Fruit fly (Drosophila melanogaster) whole organism, prepupa: ENCODE data around the gene lectin-24A.

ENCODE experiments used
- CG10631 ChIP-seq: fragments of 200-800 bp; sonication (Bioruptor generic); optimal IDR thresholded peaks from 2 replicates; lab custom pipeline; 2016; ENCODE audit warnings: missing biosample characterization, missing genetic modification characterization
- CG11294 ChIP-seq: fragments of 200-800 bp; sonication (Bioruptor generic); IDR thresholded peaks from 2 replicates; pipeline ENCODE4 v1.3.6; 2022; ENCODE audit warnings: missing biosample characterization, missing genetic modification characterization
- CG31627 ChIP-seq: fragments of 200-800 bp; sonication (Bioruptor generic); optimal IDR thresholded peaks from 3 replicates; lab custom pipeline; 2016; ENCODE audit warnings: missing biosample characterization, missing genetic modification characterization
- CG3919 ChIP-seq: fragments of 200-800 bp; sonication (Bioruptor generic); optimal IDR thresholded peaks from 3 replicates; lab custom pipeline; 2016; ENCODE audit warnings: missing biosample characterization, missing genetic modification characterization
- CG8319 ChIP-seq: fragments of 200-800 bp; sonication (Bioruptor generic); optimal IDR thresholded peaks from 3 replicates; lab custom pipeline; 2016; ENCODE audit warnings: missing biosample characterization, missing genetic modification characterization
- Eip78C ChIP-seq: fragments of 200-800 bp; sonication (Bioruptor generic); peaks from one replicate; lab custom pipeline; 2016; ENCODE audit warnings: missing biosample characterization, missing genetic modification characterization
- Ets21C ChIP-seq: fragments of 200-800 bp; sonication (Bioruptor generic); optimal IDR thresholded peaks from 3 replicates; lab custom pipeline; 2016; ENCODE audit warnings: missing biosample characterization, missing genetic modification characterization
- Gug ChIP-seq: fragments of 200-800 bp; sonication (Bioruptor generic); IDR thresholded peaks from 2 replicates; pipeline ENCODE4 v1.3.6; 2022; ENCODE audit warnings: missing biosample characterization, missing genetic modification characterization
- Hr39 ChIP-seq: fragments of 200-800 bp; sonication (Bioruptor generic); optimal IDR thresholded peaks from 2 replicates; lab custom pipeline; 2016; ENCODE audit warnings: missing biosample characterization, missing genetic modification characterization
- Smox ChIP-seq: fragments of 200-800 bp; sonication (Bioruptor generic); optimal IDR thresholded peaks from 3 replicates; lab custom pipeline; 2016; ENCODE audit warnings: missing biosample characterization, missing genetic modification characterization
- Sox102F ChIP-seq: fragments of 200-800 bp; sonication (Bioruptor generic); optimal IDR thresholded peaks from 2 replicates; lab custom pipeline; 2016; ENCODE audit warnings: missing biosample characterization, mild to moderate bottlenecking, missing genetic modification characterization
- achi ChIP-seq: fragments of 200-800 bp; sonication (Bioruptor generic); optimal IDR thresholded peaks from 3 replicates; lab custom pipeline; 2016; ENCODE audit warnings: missing biosample characterization, missing genetic modification characterization
- eg ChIP-seq: fragments of 200-800 bp; sonication (Bioruptor generic); IDR thresholded peaks from 3 replicates; pipeline ENCODE4 v1.3.6; 2022; ENCODE audit warnings: missing biosample characterization, missing genetic modification characterization
- esn ChIP-seq: fragments of 200-800 bp; sonication (Bioruptor generic); optimal IDR thresholded peaks from 2 replicates; lab custom pipeline; 2016; ENCODE audit warnings: missing biosample characterization, mild to moderate bottlenecking, missing genetic modification characterization, moderate library complexity

DNA sequence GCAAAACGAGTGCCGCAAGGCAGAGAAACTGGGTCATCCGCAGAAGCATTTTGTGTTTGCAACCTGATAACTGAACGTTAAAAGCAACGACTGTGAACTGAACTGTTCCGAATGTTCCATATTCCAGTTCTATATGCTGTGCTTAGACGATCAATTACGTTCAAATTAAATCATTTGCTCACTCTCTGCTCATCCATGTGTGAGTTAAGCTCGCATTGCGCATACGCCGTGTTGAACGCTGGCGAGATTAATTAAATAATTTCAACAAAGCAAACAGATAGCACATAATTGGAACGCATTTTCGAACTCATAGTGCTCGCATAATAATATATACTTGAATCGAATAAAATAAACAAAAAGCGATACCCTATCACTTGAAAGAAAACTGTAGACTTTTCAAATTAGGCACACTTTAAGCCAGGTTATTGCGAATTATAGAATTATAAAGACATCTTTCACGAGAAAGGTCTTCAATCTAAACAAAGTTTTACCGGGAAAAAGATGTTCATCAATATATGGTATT is 18.5 kb downstream of the lectin-24A start, which contains the start of the genes CG10031 and CG42464:
- TF ChIP-seq Hr39 (GFP tag; lab: Kevin White, UChicago) (no peak), CG8319 (no peak), Gug (GFP tag; lab: Robert Waterston, UW) (no peak), Eip78C (GFP tag; lab: Kevin White, UChicago) (no peak), eg (no peak), Smox (GFP tag; lab: Kevin White, UChicago) (no peak), CG11294 (GFP tag; lab: Robert Waterston, UW) (no peak), CG10631 (GFP tag; lab: Kevin White, UChicago) (no peak), Sox102F (no peak), CG31627 (no peak), achi (GFP tag; lab: Kevin White, UChicago) (no peak), esn (GFP tag; lab: Kevin White, UChicago) (no peak), Ets21C (GFP tag; lab: Kevin White, UChicago) (no peak), CG3919 (no peak)
